Fruit fly (Drosophila melanogaster) whole organism, wandering third instar larva: ENCODE measurements around the gene Art4.

Experiments
- Abd-B ChIP-seq: fragments of >200 bp; optimal IDR thresholded peaks from 2 replicates; lab custom pipeline; 2017; ENCODE audit warnings: missing biosample characterization, missing genetic modification characterization
- CG32264 ChIP-seq: fragments of 200-800 bp; sonication (Bioruptor generic); optimal IDR thresholded peaks from 2 replicates; lab custom pipeline; 2016; ENCODE audit warnings: missing biosample characterization, missing genetic modification characterization
- CG9705 ChIP-seq: fragments of 200-800 bp; sonication (Bioruptor generic); optimal IDR thresholded peaks from 2 replicates; lab custom pipeline; 2018; ENCODE audit warnings: missing biosample characterization, mild to moderate bottlenecking, missing genetic modification characterization
- CrebA ChIP-seq: fragments of 200-800 bp; sonication (Bioruptor generic); optimal IDR thresholded peaks from 2 replicates; lab custom pipeline; 2016; ENCODE audit warnings: missing biosample characterization, mild to moderate bottlenecking, missing genetic modification characterization, borderline replicate concordance
- Dif ChIP-seq: fragments of 200-275, 200-300 bp; sonication (Bioruptor generic); optimal IDR thresholded peaks from 2 replicates; lab custom pipeline; 2018; ENCODE audit warnings: missing biosample characterization, missing genetic modification characterization; ENCODE audit not compliant: partially characterized antibody
- GATAd ChIP-seq: sonication (Bioruptor generic); optimal IDR thresholded peaks from 2 replicates; lab custom pipeline; 2016; ENCODE audit warnings: missing biosample characterization, missing genetic modification characterization
- HLH106 ChIP-seq: fragments of 200-800 bp; optimal IDR thresholded peaks from 3 replicates; lab custom pipeline; 2019; ENCODE audit warnings: missing biosample characterization, mild to moderate bottlenecking, missing genetic modification characterization, moderate library complexity
- Hnf4 ChIP-seq: fragments of 200-800 bp; sonication (Bioruptor generic); optimal IDR thresholded peaks from 2 replicates; lab custom pipeline; 2016; ENCODE audit warnings: missing biosample characterization, mild to moderate bottlenecking, missing genetic modification characterization
- Hr78 ChIP-seq: fragments of >200 bp; optimal IDR thresholded peaks from 2 replicates; lab custom pipeline; 2017; ENCODE audit warnings: missing biosample characterization, missing genetic modification characterization
- Hr83 ChIP-seq: fragments of 200-300 bp; sonication (Bioruptor generic); optimal IDR thresholded peaks from 2 replicates; lab custom pipeline; 2016; ENCODE audit warnings: missing biosample characterization, mild to moderate bottlenecking, missing genetic modification characterization, moderate library complexity; ENCODE audit not compliant: poor library complexity, severe bottlenecking
- Jra ChIP-seq: sonication (Bioruptor generic); optimal IDR thresholded peaks from 2 replicates; lab custom pipeline; 2016; ENCODE audit warnings: missing biosample characterization, missing genetic modification characterization
- Mio ChIP-seq: sonication (Bioruptor generic); optimal IDR thresholded peaks from 2 replicates; lab custom pipeline; 2016; ENCODE audit warnings: missing biosample characterization, missing genetic modification characterization
- Myc ChIP-seq: fragments of >200 bp; optimal IDR thresholded peaks from 2 replicates; lab custom pipeline; 2017
- N ChIP-seq: fragments of >200 bp; optimal IDR thresholded peaks from 2 replicates; lab custom pipeline; 2018; ENCODE audit warnings: missing biosample characterization, missing external identifiers, missing genetic modification characterization
- OdsH ChIP-seq: fragments of 200-800 bp; sonication (Bioruptor generic); optimal IDR thresholded peaks from 2 replicates; lab custom pipeline; 2016; ENCODE audit warnings: missing biosample characterization, mild to moderate bottlenecking, missing genetic modification characterization
- Rel ChIP-seq, 2 experiments: fragments of 200-800 bp; sonication (Bioruptor generic) in 1 of 2; optimal IDR thresholded peaks; 2 replicates in 1 of 2; 3 replicates in 1 of 2; lab custom pipeline; 2016 to 2019; ENCODE audit warnings: mild to moderate bottlenecking in 2 of 2, missing biosample characterization in 2 of 2, missing genetic modification characterization in 2 of 2, moderate library complexity in 1 of 2
- Sp1 ChIP-seq: fragments of 200-800 bp; sonication (Bioruptor generic); optimal IDR thresholded peaks from 3 replicates; lab custom pipeline; 2019; ENCODE audit warnings: missing biosample characterization, mild to moderate bottlenecking, missing genetic modification characterization, moderate library complexity
- Vsx2 ChIP-seq: fragments of 200-300, 225-300 bp; sonication (Bioruptor generic); optimal IDR thresholded peaks from 2 replicates; lab custom pipeline; 2018; ENCODE audit warnings: missing biosample characterization, missing genetic modification characterization; ENCODE audit not compliant: partially characterized antibody
- br ChIP-seq: fragments of 200-800 bp; sonication (Bioruptor generic); optimal IDR thresholded peaks from 2 replicates; lab custom pipeline; 2016; ENCODE audit warnings: missing biosample characterization, missing genetic modification characterization
- brk ChIP-seq: fragments of 200-800 bp; sonication (Bioruptor generic); optimal IDR thresholded peaks from 2 replicates; lab custom pipeline; 2016; ENCODE audit warnings: missing biosample characterization, mild to moderate bottlenecking, missing genetic modification characterization
- dl ChIP-seq, 2 experiments: fragments of 175-275, 200-275 bp in 1 of 2; fragments of 200-275 bp in 1 of 2; sonication (Bioruptor generic); optimal IDR thresholded peaks; lab custom pipeline; 2018; ENCODE audit warnings: mild to moderate bottlenecking in 2 of 2, missing biosample characterization in 2 of 2, missing genetic modification characterization in 2 of 2, moderate library complexity in 2 of 2; ENCODE audit not compliant: partially characterized antibody in 2 of 2, insufficient read depth in 1 of 2
- dmrt93B ChIP-seq: fragments of 200-800 bp; sonication (Bioruptor generic); optimal IDR thresholded peaks from 2 replicates; lab custom pipeline; 2018; ENCODE audit warnings: missing biosample characterization, mild to moderate bottlenecking, missing genetic modification characterization
- ey ChIP-seq: fragments of 200-800 bp; sonication (Bioruptor generic); optimal IDR thresholded peaks from 2 replicates; lab custom pipeline; 2016; ENCODE audit warnings: missing biosample characterization, missing genetic modification characterization
- fru ChIP-seq: fragments of 200-800 bp; sonication (Bioruptor generic); optimal IDR thresholded peaks from 3 replicates; lab custom pipeline; 2016; ENCODE audit warnings: missing biosample characterization, mild to moderate bottlenecking, missing genetic modification characterization
- h ChIP-seq: fragments of 200-800 bp; sonication (Bioruptor generic); optimal IDR thresholded peaks from 3 replicates; lab custom pipeline; 2016; ENCODE audit warnings: missing biosample characterization, mild to moderate bottlenecking, missing genetic modification characterization
- jim ChIP-seq: fragments of 175-275, 200-325 bp; sonication (Bioruptor generic); optimal IDR thresholded peaks from 2 replicates; lab custom pipeline; 2016; ENCODE audit warnings: missing biosample characterization, mild to moderate bottlenecking, missing genetic modification characterization
- pan ChIP-seq: fragments of >200 bp; optimal IDR thresholded peaks from 2 replicates; lab custom pipeline; 2017
- psq ChIP-seq: fragments of 200-800 bp; sonication (Bioruptor generic); optimal IDR thresholded peaks from 3 replicates; lab custom pipeline; 2017; ENCODE audit warnings: missing biosample characterization, mild to moderate bottlenecking, missing genetic modification characterization, moderate library complexity
- rgr ChIP-seq: fragments of 200-800 bp; sonication (Bioruptor generic); optimal IDR thresholded peaks from 3 replicates; lab custom pipeline; 2016; ENCODE audit warnings: missing biosample characterization, mild to moderate bottlenecking, missing genetic modification characterization
- usp ChIP-seq: fragments of >200 bp; optimal IDR thresholded peaks from 2 replicates; lab custom pipeline; 2017; ENCODE audit warnings: missing biosample characterization, missing genetic modification characterization

The Art4 gene

dm6 chr3R:9951679-9952078 is 34.2 kb downstream of the Art4 start:
- TF ChIP-seq Hr83 (GFP tag; lab: Kevin White, UChicago) (no peak), dmrt93B (no peak), rgr (no peak), dl (GFP tag; optimal IDR thresholded peaks at IDR 0.05; lab: Kevin White, UChicago; ENCODE audit: insufficient read depth in 1 of 2, partially characterized antibody in 2 of 2) (no peak), Vsx2 (no peak), Abd-B (GFP tag; lab: Kevin White, UChicago) (no peak), Jra (GFP tag; lab: Kevin White, UChicago) (no peak)

- TF ChIP-seq CrebA (no peak), dl (GFP tag; optimal IDR thresholded peaks at IDR 0.05; lab: Kevin White, UChicago; ENCODE audit: insufficient read depth in 1 of 2, partially characterized antibody in 2 of 2) (no peak), GATAd (GFP tag; lab: Kevin White, UChicago) (no peak), h (GFP tag; lab: Kevin White, UChicago) (peak; percentile 21), fru (GFP tag; lab: Kevin White, UChicago) (peak; percentile 3), OdsH (no peak), rgr (peak; percentile 3), N (GFP tag; lab: Kevin White, UChicago) (no peak)
- TF ChIP-seq, all 38 proteins: peak for 3
These were observed 34.9 kb downstream of the Art4 start for dm6 chr3R:9950984-9951383.

- TF ChIP-seq Jra (GFP tag; lab: Kevin White, UChicago), result no peak
- TF ChIP-seq usp (GFP tag; lab: Kevin White, UChicago), result no peak
- TF ChIP-seq Hr78 (GFP tag; lab: Kevin White, UChicago), result no peak
- no peak for TF ChIP-seq N (GFP tag; lab: Kevin White, UChicago)
- no peak for TF ChIP-seq Myc
- TF ChIP-seq psq (GFP tag; lab: Kevin White, UChicago), result peak; percentile 27
- TF ChIP-seq br (GFP tag; lab: Kevin White, UChicago), result peak; percentile 11
- no peak for TF ChIP-seq HLH106
- peak; percentile 24 for TF ChIP-seq Vsx2
- no peak for TF ChIP-seq rgr
- TF ChIP-seq brk, result no peak
- TF ChIP-seq h (GFP tag; lab: Kevin White, UChicago), result peak; percentile 4
These were observed 36.0 kb downstream of the Art4 start for dm6 chr3R:9949903-9950302.

DNA sequence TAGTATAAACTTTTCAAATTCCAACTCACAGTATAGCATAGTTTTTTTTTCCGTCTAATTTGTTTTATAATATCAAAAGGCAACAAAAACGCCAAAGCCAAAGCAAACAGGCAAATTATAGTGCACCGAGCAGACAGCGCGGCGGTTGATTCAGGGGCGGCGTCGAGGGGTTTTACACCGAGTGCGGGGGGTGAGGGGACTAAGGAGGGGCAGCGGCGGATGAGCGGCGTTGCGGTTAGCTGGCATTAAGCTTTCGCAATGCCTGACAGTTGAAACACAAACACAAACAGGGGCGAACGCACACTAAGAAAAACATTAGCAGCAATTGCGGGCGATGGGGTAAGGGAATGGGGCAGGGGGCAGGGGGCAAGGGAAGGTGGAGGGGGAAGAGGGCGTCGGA is 39.4 kb downstream of the Art4 start:
- TF ChIP-seq Jra (GFP tag; lab: Kevin White, UChicago), result no peak
- TF ChIP-seq brk, result no peak
- no peak for TF ChIP-seq dl (GFP tag; optimal IDR thresholded peaks at IDR 0.05; lab: Kevin White, UChicago; ENCODE audit: insufficient read depth in 1 of 2, partially characterized antibody in 2 of 2)
- no peak for TF ChIP-seq jim (GFP tag; lab: Kevin White, UChicago)
- TF ChIP-seq rgr, result no peak
- TF ChIP-seq Dif (GFP tag; lab: Kevin White, UChicago), result no peak
- TF ChIP-seq CG9705, result no peak
- TF ChIP-seq Hr83 (GFP tag; lab: Kevin White, UChicago), result no peak
- TF ChIP-seq Hnf4, result no peak
- no peak for TF ChIP-seq Rel (GFP tag; optimal IDR thresholded peaks at IDR 0.05; lab: Kevin White, UChicago)
- no peak for TF ChIP-seq Rel (tag; optimal IDR thresholded peaks at IDR 0.05; lab: Kevin White, UChicago)
- no peak for TF ChIP-seq ey (GFP tag; lab: Kevin White, UChicago)
- TF ChIP-seq CG32264, result no peak
- TF ChIP-seq br (GFP tag; lab: Kevin White, UChicago), result no peak
- TF ChIP-seq Vsx2, result no peak
- TF ChIP-seq N (GFP tag; lab: Kevin White, UChicago), result no peak
- TF ChIP-seq dmrt93B, result no peak
- no peak for TF ChIP-seq HLH106
- TF ChIP-seq pan (lab: Kevin White, UChicago), result no peak
- TF ChIP-seq psq (GFP tag; lab: Kevin White, UChicago), result no peak
- TF ChIP-seq CrebA, result no peak

DNA sequence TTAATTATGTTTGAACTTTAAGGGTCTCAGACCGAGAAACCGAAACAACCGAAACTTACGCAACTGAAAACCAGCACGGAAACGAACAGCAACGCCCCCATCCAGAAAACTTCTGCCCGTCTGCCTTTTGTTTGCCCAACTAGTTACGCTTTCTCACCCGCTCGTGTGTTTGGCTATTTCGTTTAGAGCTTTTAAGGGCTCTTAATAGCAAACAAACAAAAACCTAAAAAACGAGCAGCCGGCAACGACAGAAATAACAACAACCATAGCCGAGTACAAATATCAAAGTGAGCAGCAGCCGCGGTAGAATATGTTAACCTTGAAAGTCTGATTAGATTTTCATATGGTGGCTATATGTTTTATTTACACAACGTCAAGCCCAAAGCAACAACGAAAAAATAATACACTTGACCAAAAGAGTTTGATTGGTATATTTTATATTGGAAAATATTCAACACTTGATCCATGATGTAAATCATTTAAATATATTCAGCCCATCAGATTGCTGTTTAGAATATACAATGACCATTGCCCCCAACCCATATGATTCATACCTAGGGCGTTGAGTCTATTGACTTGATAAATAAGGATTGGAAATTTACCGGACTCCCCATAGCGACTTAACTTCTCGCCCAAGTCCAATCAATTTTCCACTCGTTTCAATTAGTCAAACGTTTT is 41.3 kb downstream of the Art4 start:
- TF ChIP-seq CG32264 (no peak), Vsx2 (no peak), CG9705 (no peak), Jra (GFP tag; lab: Kevin White, UChicago) (no peak), OdsH (no peak), h (GFP tag; lab: Kevin White, UChicago) (no peak), pan (lab: Kevin White, UChicago) (no peak), GATAd (GFP tag; lab: Kevin White, UChicago) (no peak), Rel (GFP tag; optimal IDR thresholded peaks at IDR 0.05; lab: Kevin White, UChicago) (no peak), Rel (tag; optimal IDR thresholded peaks at IDR 0.05; lab: Kevin White, UChicago) (no peak), Hr83 (GFP tag; lab: Kevin White, UChicago) (no peak), N (GFP tag; lab: Kevin White, UChicago) (no peak), Mio (GFP tag; lab: Kevin White, UChicago) (no peak), Abd-B (GFP tag; lab: Kevin White, UChicago) (no peak), dmrt93B (no peak), Myc (no peak), CrebA (no peak), br (GFP tag; lab: Kevin White, UChicago) (no peak), Sp1 (GFP tag; lab: Kevin White, UChicago) (no peak), rgr (no peak)
